Worm (Caenorhabditis elegans) whole organism, L4/young adult: ENCODE data around the gene acs-4.

Experiments
- W03F9.2 ChIP-seq: fragments of 150-350 bp; optimal IDR thresholded peaks from 2 replicates; lab custom pipeline; 2014; ENCODE audit warnings: missing biosample characterization, missing genetic modification characterization
- dao-5 ChIP-seq: sonication (generic microtip); optimal IDR thresholded peaks from 2 replicates; lab custom pipeline; 2016; ENCODE audit warnings: missing genotype, missing genetic modification characterization, moderate library complexity, missing compliant biosample characterization
- him-1 ChIP-seq: sonication (generic microtip); optimal IDR thresholded peaks from 2 replicates; lab custom pipeline; 2016; ENCODE audit warnings: missing genotype, missing genetic modification reagents, missing genetic modification characterization, missing compliant biosample characterization

acs-4 gene

DNA sequence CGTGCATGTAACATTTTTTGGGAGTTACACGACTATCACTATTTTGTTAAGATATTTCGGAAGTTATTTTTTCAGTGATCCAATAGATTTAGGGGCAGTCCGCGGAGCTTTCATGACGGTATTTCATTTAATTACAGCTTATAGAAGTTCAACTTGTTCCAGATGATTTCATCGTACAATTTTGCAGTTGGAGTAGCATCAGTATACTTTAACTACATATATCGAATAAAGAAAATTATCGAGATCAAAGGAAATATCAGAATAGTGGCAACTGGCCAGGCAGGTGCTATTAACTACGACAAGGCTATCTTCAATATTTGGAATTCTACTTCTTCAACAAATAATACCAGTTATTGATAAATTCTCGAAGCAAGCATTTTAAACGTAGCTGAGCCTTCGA, 10.9 kb downstream of the acs-4 start:
- TF ChIP-seq W03F9.2 (tag; lab: Kevin White, UChicago) = no peak
- no peak for TF ChIP-seq him-1 (tag; lab: Kevin White, UChicago)

DNA sequence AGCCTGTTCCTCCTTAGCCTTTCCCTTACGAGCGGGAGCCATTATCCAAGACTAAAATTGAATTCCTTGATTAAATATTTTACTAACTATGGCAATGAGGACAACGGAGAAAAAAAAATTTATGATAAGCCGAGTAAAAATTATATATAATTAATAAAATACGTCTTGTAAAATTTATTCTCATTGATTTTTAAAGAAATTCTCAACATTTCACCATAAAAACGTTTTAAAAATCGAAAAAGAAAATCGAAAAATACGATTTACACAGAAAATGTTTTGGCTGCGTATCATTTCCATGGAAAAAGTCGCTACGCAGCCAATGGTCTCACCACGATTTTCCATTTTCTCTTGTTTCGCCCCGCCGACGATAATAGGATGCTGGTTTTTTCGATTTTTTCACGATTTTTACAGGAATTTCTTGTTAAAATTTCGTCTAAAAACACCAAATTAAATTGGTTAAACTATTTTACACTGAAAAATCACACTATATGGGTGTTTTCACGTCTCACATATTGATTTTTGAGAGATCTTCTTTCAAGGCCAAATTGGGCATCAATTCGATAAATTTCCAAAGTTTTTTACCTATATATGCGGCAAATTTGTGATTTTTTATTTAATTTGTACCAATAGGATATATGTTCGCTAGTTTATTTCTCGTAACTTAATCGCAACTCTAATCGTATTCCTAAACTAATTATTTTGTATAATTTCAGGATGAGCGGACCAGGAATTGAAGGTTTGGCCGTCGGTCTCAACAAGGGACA, 12.1 kb downstream of the acs-4 start, which contains the start of the genes rps-14 and rpl-36:
TSS of gene rps-14 (minus strand) at position 51 of the 764 bp plus-strand sequence.
TSS of gene rpl-36 (plus strand) at position 714 of the 764 bp plus-strand sequence.
- peak; percentile 26 for TF ChIP-seq him-1 (tag; lab: Kevin White, UChicago)
- TF ChIP-seq dao-5 (tag; lab: Kevin White, UChicago) = no peak
- peak; percentile 72 for TF ChIP-seq W03F9.2 (tag; lab: Kevin White, UChicago)

DNA sequence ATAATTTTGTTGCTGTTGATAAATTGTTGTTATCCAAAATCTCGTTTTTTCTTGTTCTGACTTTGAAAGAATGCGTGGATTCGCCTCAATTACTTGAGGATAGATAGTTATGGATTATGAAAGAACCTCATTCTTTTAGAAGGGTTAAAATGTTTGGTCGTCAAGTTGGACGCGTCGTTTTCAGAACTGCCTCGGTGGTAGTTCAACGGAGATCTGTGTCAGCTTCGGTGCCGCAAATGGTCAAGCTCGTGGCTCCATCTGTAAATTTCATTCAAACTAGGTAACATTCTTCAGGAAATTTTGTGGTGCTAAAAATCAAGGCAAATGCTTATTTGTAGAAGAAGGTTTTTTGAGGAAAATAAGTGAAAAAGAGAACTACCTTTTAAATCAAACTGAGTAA, 13.0 kb downstream of the acs-4 start, which contains the start of gene ndab-2:
TSS of gene ndab-2 (plus strand) at position 140 of the 400 bp plus-strand sequence.
- TF ChIP-seq W03F9.2 (tag; lab: Kevin White, UChicago) (no peak), dao-5 (tag; lab: Kevin White, UChicago) (no peak), him-1 (tag; lab: Kevin White, UChicago) (no peak)

DNA sequence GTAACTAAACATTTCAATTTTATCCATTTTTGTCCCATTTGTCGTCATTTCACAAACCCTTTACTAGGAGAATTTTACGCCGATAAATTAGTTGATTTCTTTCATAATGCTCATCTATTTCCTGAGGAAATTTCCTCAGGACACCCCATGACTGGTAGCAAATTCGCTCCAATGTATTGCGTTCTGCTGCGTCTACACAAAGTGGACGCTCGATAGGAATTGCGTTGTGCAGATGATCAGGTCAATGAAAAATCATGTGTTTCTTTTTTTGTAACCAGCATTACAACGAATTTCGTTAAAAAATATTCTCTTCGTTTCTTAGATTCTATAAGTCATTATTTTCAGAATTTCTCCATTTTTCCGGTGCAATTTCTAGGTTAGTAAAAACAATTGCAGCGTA, 14.2 kb downstream of the acs-4 start, which contains the start of gene epg-4:
TSS of gene epg-4 (plus strand) at position 346 of the 400 bp plus-strand sequence.
- TF ChIP-seq dao-5 (tag; lab: Kevin White, UChicago) = no peak
- TF ChIP-seq W03F9.2 (tag; lab: Kevin White, UChicago) = no peak
- TF ChIP-seq him-1 (tag; lab: Kevin White, UChicago) = no peak

DNA sequence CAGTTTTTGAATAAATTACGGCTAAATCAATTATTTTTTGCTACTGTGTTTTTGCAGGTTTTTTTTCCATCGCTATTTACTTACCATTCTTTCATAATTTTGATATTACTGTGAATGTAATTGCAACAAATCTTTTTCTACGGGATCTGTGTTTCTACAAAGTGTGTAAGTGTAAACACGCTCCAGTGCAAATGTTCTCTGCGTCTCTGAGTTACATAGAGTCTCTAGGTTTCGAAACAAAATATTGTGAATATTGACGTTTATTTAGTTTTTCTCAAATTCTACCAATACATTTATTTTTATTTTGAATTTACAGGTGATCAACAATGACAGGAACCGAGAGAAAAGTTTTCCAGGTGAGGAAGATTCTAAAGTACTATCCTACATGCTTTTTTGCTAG, 16.4 kb downstream of the acs-4 start, which contains the start of gene yju-2:
TSS of gene yju-2 (plus strand) at position 315 of the 400 bp plus-strand sequence.
- TF ChIP-seq dao-5 (tag; lab: Kevin White, UChicago) (no peak), him-1 (tag; lab: Kevin White, UChicago) (no peak), W03F9.2 (tag; lab: Kevin White, UChicago) (no peak)

DNA sequence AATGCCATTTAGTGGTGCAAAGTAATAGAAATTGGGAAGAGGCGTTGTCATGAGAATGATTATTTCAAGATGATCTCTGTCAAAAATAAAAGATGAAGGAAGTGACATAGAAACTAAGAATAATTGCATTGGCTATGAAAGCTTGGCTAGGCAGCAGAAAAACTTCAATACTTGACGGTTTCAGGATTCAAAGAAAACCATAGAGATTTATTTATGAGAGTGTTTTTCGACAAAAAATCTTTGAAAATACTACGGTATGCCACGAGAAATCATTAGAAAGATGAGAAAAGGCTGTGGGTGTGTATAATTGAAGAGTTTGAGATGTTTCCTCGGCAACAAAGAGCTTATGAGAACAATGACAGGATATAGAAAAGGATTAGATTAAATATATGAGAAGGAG, 17.8 kb downstream of the acs-4 start, which contains the start of gene F37C12.14:
TSS of gene F37C12.14 (minus strand) at position 101 of the 400 bp plus-strand sequence.
- no peak for TF ChIP-seq dao-5 (tag; lab: Kevin White, UChicago)
- no peak for TF ChIP-seq W03F9.2 (tag; lab: Kevin White, UChicago)
- no peak for TF ChIP-seq him-1 (tag; lab: Kevin White, UChicago)

DNA sequence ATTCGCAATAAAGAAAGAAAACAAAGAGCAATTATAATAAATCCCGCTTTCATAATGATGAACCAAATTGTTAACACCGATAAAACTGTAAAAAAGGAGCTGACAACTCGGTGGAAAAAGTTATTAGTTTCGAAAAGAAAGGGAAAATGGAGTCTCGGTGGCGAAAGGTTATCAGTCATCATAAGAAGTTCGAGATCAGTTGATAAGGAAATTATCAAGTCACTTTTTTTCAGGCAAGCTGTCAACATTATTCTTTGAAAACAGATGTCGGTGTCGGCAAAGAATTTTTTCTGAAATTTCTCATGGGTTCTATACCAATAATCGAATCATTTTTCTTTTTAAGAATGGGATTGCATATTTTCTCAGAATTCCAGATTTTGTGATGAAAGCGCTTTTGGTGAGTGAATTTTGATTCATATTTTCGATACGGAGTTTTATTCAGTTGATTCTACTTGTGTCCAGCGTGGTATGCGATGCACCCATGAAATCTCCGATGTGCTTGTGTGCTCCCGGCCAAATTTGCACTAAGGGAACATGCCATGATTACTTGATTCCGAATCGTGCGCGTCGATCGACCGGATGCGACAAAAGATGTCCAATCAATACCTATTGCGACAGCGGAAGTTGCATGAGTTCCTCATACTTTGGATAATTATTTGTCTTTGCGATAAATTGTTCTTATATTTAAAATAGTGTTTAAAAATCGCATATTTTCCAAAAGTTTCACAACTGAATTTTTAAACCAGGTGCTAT, 20.8 kb downstream of the acs-4 start, which contains the start of the genes F37C12.21 and F37C12.10:
TSS of gene F37C12.21 (plus strand) at position 58 of the 753 bp plus-strand sequence.
TSS of gene F37C12.10 (minus strand) at position 85 of the 753 bp plus-strand sequence.
- TF ChIP-seq W03F9.2 (tag; lab: Kevin White, UChicago) = no peak
- no peak for TF ChIP-seq him-1 (tag; lab: Kevin White, UChicago)
- TF ChIP-seq dao-5 (tag; lab: Kevin White, UChicago) = no peak

DNA sequence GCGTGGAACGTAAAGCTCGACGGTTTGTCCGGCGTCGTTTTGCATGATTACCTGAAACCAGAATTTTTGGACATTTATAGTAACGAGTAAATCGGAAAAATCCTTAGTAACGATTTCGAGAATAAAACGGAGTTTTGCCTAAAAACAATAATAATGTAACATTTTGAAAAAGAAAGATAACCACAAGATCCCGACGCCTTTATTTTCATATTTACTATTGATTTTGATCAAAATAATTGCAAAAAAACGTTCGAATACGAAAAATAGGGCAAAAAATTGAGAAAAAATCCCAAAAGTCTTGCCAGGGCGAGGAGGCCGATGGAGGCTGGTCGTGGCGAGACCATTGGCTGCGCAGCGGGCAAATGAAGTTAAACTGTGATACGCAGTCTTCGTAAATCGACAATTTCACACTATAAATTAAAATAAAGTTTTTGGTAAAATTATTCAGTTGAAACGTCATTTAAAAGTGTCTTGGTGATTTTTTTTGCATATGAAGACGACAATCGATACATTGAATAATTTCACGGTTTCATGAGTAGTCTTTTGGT, 22.0 kb downstream of the acs-4 start, which contains the start of gene rps-21:
TSS of gene rps-21 (minus strand) at position 51 of the 548 bp plus-strand sequence.
- TF ChIP-seq W03F9.2 (tag; lab: Kevin White, UChicago) (peak; percentile 67), him-1 (tag; lab: Kevin White, UChicago) (no peak), dao-5 (tag; lab: Kevin White, UChicago) (no peak)

DNA sequence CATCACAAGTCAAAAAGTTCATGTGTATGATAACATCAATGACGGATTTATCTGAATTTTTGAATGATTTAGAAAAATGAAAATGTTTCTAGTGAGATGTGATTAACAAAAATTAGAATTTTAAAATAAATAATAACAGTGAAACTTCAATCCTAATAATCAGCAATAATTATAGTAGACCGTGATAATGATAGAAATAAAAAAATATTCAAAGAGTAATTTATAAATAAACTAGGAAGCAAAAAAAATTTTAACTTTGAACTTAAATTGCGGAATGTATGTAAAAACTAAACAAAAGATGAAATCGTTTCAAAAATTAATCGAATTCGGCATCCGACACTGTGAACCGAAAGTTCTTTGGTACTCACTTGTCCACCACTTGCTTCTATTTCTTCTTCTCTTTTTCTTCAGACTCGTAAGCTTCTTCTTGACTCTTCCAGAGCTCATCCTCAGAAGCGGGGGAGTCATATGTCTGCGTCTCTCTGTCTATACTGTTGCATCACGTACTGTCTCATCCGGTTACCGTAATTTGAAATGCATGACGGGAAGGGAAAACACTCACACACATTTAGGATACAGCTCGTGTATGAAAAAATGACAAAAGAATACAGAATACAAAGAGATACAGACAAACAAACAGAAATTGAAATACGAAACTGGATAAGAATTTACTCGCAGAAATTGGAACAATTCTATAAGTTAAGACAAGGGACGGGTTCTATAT, 25.5 kb downstream of the acs-4 start, which contains the start of gene mec-14:
TSS of gene mec-14 (minus strand) at position 51 of the 724 bp plus-strand sequence.
- TF ChIP-seq him-1 (tag; lab: Kevin White, UChicago) (no peak), W03F9.2 (tag; lab: Kevin White, UChicago) (no peak), dao-5 (tag; lab: Kevin White, UChicago) (no peak)

DNA sequence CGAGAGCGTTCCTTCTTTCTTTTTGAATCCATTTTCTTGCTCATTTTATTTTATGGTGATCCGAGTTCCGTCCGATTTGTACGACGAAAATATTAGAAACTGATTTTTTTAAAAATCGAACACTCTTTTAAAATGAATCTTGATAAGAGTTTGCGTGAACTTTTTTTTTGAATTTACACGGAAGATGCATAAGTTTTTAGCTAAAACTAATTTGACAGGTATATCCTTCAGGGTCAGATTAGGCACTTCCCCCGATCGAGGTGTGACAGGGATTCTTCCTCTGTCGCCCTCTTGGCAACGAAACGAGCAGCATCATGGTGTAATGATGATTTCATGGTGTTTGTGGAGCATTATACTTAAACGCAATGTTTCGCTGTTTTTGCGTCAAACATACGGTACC, 27.7 kb downstream of the acs-4 start, which contains the start of gene F37C12.18:
TSS of gene F37C12.18 (minus strand) at position 101 of the 400 bp plus-strand sequence.
- no peak for TF ChIP-seq dao-5 (tag; lab: Kevin White, UChicago)
- TF ChIP-seq W03F9.2 (tag; lab: Kevin White, UChicago) = no peak
- TF ChIP-seq him-1 (tag; lab: Kevin White, UChicago) = no peak

DNA sequence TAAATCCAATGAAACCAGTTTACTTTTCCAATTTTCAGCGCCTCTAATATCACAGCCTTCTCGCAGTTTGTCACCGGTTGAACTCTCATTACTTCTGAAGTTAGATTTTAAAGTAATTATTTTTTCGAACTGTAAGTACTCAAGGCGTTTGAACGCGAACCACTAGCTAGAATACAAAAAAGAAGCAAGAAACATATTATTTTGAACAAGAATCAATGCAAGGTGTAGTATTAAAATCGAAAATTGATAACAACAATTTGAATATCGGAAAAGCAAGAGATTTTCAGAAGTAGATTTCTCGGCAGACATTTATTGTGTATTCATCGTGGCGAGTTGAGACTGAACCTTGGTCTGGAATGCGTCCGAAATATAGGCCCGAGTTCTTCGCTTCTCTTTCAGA, 30.3 kb downstream of the acs-4 start, which contains the start of gene exos-9:
TSS of gene exos-9 (minus strand) at position 101 of the 400 bp plus-strand sequence.
- TF ChIP-seq him-1 (tag; lab: Kevin White, UChicago) = no peak
- no peak for TF ChIP-seq W03F9.2 (tag; lab: Kevin White, UChicago)
- TF ChIP-seq dao-5 (tag; lab: Kevin White, UChicago) = no peak
